Fruit fly (Drosophila melanogaster) whole organism, prepupa: ENCODE measurements around the gene Ccm3.

Experiments
- Blimp-1 ChIP-seq: fragments of 200-800 bp; sonication (Bioruptor generic); optimal IDR thresholded peaks from 3 replicates; lab custom pipeline; 2017; ENCODE audit warnings: missing biosample characterization, missing genetic modification characterization, mild to moderate bottlenecking, moderate library complexity, missing genetic modification reagents
- CG10669 ChIP-seq: fragments of 200-800 bp; sonication (Bioruptor generic); optimal IDR thresholded peaks from 3 replicates; lab custom pipeline; 2018; ENCODE audit warnings: missing biosample characterization, mild to moderate bottlenecking, missing genetic modification characterization, moderate library complexity
- CG11294 ChIP-seq: fragments of 200-800 bp; sonication (Bioruptor generic); IDR thresholded peaks from 2 replicates; pipeline ENCODE4 v1.3.6; 2022; ENCODE audit warnings: missing biosample characterization, missing genetic modification characterization
- CG11762 ChIP-seq: fragments of 200-800 bp; sonication (Bioruptor generic); optimal IDR thresholded peaks from 3 replicates; lab custom pipeline; 2016; ENCODE audit warnings: missing biosample characterization, missing genetic modification characterization; ENCODE audit not compliant: insufficient read depth
- CG11902 ChIP-seq: fragments of 200-800 bp; sonication (Bioruptor generic); optimal IDR thresholded peaks from 3 replicates; lab custom pipeline; 2016; ENCODE audit warnings: missing biosample characterization, missing genetic modification characterization
- CG16779 ChIP-seq: fragments of 200-800 bp; sonication (Bioruptor generic); optimal IDR thresholded peaks from 3 replicates; lab custom pipeline; 2017; ENCODE audit warnings: missing biosample characterization, mild to moderate bottlenecking, missing genetic modification characterization
- CG34406 ChIP-seq: fragments of 200-800 bp; sonication (Bioruptor generic); optimal IDR thresholded peaks from 3 replicates; lab custom pipeline; 2016; ENCODE audit warnings: missing biosample characterization, missing genetic modification characterization
- CG3919 ChIP-seq: fragments of 200-800 bp; sonication (Bioruptor generic); optimal IDR thresholded peaks from 3 replicates; lab custom pipeline; 2016; ENCODE audit warnings: missing biosample characterization, missing genetic modification characterization
- CG6163 ChIP-seq: fragments of 200-800 bp; sonication (Bioruptor generic); IDR thresholded peaks from 3 replicates; pipeline ENCODE4 v1.3.6; 2022; ENCODE audit warnings: missing biosample characterization, missing genetic modification characterization
- CG6792 ChIP-seq: fragments of 200-800 bp; sonication (Bioruptor generic); optimal IDR thresholded peaks from 3 replicates; lab custom pipeline; 2016; ENCODE audit warnings: missing biosample characterization, missing genetic modification characterization
- CG6808 ChIP-seq: fragments of 200-800 bp; sonication (Bioruptor generic); optimal IDR thresholded peaks from 3 replicates; lab custom pipeline; 2017; ENCODE audit warnings: missing biosample characterization, missing genetic modification characterization, mild to moderate bottlenecking, moderate library complexity, missing genetic modification reagents
- CG6854 ChIP-seq: fragments of 200-800 bp; sonication (Bioruptor generic); optimal IDR thresholded peaks from 2 replicates; lab custom pipeline; 2017; ENCODE audit warnings: missing biosample characterization, mild to moderate bottlenecking, missing genetic modification characterization
- CG7368 ChIP-seq: fragments of 200-800 bp; sonication (Bioruptor generic); optimal IDR thresholded peaks from 3 replicates; lab custom pipeline; 2016; ENCODE audit warnings: missing biosample characterization, missing genetic modification characterization
- CG8632 ChIP-seq: fragments of 200-800 bp; sonication (Bioruptor generic); optimal IDR thresholded peaks from 3 replicates; lab custom pipeline; 2016; ENCODE audit warnings: missing biosample characterization, missing genetic modification characterization
- CG9139 ChIP-seq: fragments of 200-800 bp; sonication (Bioruptor generic); optimal IDR thresholded peaks from 3 replicates; lab custom pipeline; 2017; ENCODE audit warnings: missing biosample characterization, mild to moderate bottlenecking, missing genetic modification characterization
- Eip75B ChIP-seq: fragments of 200-800 bp; sonication (Bioruptor generic); optimal IDR thresholded peaks from 3 replicates; lab custom pipeline; 2016; ENCODE audit warnings: missing biosample characterization, missing genetic modification characterization
- Eip78C ChIP-seq: fragments of 200-800 bp; sonication (Bioruptor generic); peaks from one replicate; lab custom pipeline; 2016; ENCODE audit warnings: missing biosample characterization, missing genetic modification characterization
- Eip93F ChIP-seq: fragments of 200-800 bp; sonication (Bioruptor generic); optimal IDR thresholded peaks from 2 replicates; lab custom pipeline; 2016; ENCODE audit warnings: missing biosample characterization, mild to moderate bottlenecking, missing genetic modification characterization
- Ets21C ChIP-seq: fragments of 200-800 bp; sonication (Bioruptor generic); optimal IDR thresholded peaks from 3 replicates; lab custom pipeline; 2016; ENCODE audit warnings: missing biosample characterization, missing genetic modification characterization
- Ets96B ChIP-seq: fragments of 200-800 bp; optimal IDR thresholded peaks from 2 replicates; lab custom pipeline; 2019; ENCODE audit warnings: missing biosample characterization, mild to moderate bottlenecking, missing genetic modification characterization, moderate library complexity
- Gug ChIP-seq: fragments of 200-800 bp; sonication (Bioruptor generic); IDR thresholded peaks from 2 replicates; pipeline ENCODE4 v1.3.6; 2022; ENCODE audit warnings: missing biosample characterization, missing genetic modification characterization
- Hr38 ChIP-seq: sonication (Bioruptor generic); optimal IDR thresholded peaks from 2 replicates; lab custom pipeline; 2016; ENCODE audit warnings: missing biosample characterization, missing genetic modification characterization
- Hr39 ChIP-seq: fragments of 200-800 bp; sonication (Bioruptor generic); optimal IDR thresholded peaks from 2 replicates; lab custom pipeline; 2016; ENCODE audit warnings: missing biosample characterization, missing genetic modification characterization
- Hr4 ChIP-seq: fragments of 200-800 bp; sonication (Bioruptor generic); optimal IDR thresholded peaks from 3 replicates; lab custom pipeline; 2016; ENCODE audit warnings: missing biosample characterization, missing genetic modification characterization
- Lpt ChIP-seq: fragments of 200-800 bp; sonication (Bioruptor generic); optimal IDR thresholded peaks from 3 replicates; lab custom pipeline; 2016; ENCODE audit warnings: missing biosample characterization, missing genetic modification characterization
- Met ChIP-seq: fragments of 200-800 bp; sonication (Bioruptor generic); optimal IDR thresholded peaks from 3 replicates; lab custom pipeline; 2016; ENCODE audit warnings: missing biosample characterization, missing genetic modification characterization
- OdsH ChIP-seq: fragments of 200-800 bp; sonication (Bioruptor generic); optimal IDR thresholded peaks from 3 replicates; lab custom pipeline; 2016; ENCODE audit warnings: missing biosample characterization, missing genetic modification characterization
- Sox102F ChIP-seq: fragments of 200-800 bp; sonication (Bioruptor generic); optimal IDR thresholded peaks from 2 replicates; lab custom pipeline; 2016; ENCODE audit warnings: missing biosample characterization, mild to moderate bottlenecking, missing genetic modification characterization
- Sox15 ChIP-seq: fragments of 200-800 bp; sonication (Bioruptor generic); optimal IDR thresholded peaks from 3 replicates; lab custom pipeline; 2016; ENCODE audit warnings: missing biosample characterization, missing genetic modification characterization
- achi ChIP-seq: fragments of 200-800 bp; sonication (Bioruptor generic); optimal IDR thresholded peaks from 3 replicates; lab custom pipeline; 2016; ENCODE audit warnings: missing biosample characterization, missing genetic modification characterization
- dac ChIP-seq: fragments of 200-800 bp; sonication (Bioruptor generic); optimal IDR thresholded peaks from 2 replicates; lab custom pipeline; 2017; ENCODE audit warnings: missing biosample characterization, mild to moderate bottlenecking, missing genetic modification characterization
- eg ChIP-seq: fragments of 200-800 bp; sonication (Bioruptor generic); IDR thresholded peaks from 3 replicates; pipeline ENCODE4 v1.3.6; 2022; ENCODE audit warnings: missing biosample characterization, missing genetic modification characterization
- esn ChIP-seq: fragments of 200-800 bp; sonication (Bioruptor generic); optimal IDR thresholded peaks from 2 replicates; lab custom pipeline; 2016; ENCODE audit warnings: missing biosample characterization, mild to moderate bottlenecking, missing genetic modification characterization, moderate library complexity
- fd59A ChIP-seq: fragments of 200-800 bp; sonication (Bioruptor generic); optimal IDR thresholded peaks from 2 replicates; lab custom pipeline; 2017; ENCODE audit warnings: missing biosample characterization, mild to moderate bottlenecking, missing genetic modification characterization, missing genetic modification reagents
- fd85E ChIP-seq: fragments of 200-800 bp; sonication (Bioruptor generic); optimal IDR thresholded peaks from 3 replicates; lab custom pipeline; 2016; ENCODE audit warnings: missing biosample characterization, missing genetic modification characterization
- fkh ChIP-seq: fragments of 200-800 bp; sonication (Bioruptor generic); optimal IDR thresholded peaks from 3 replicates; lab custom pipeline; 2017; ENCODE audit warnings: missing biosample characterization, mild to moderate bottlenecking, missing genetic modification characterization, moderate library complexity
- lz ChIP-seq: fragments of 200-800 bp; sonication (Bioruptor generic); optimal IDR thresholded peaks from 3 replicates; lab custom pipeline; 2016; ENCODE audit warnings: missing biosample characterization, missing genetic modification characterization
- net ChIP-seq: fragments of 200-800 bp; sonication (Bioruptor generic); optimal IDR thresholded peaks from 3 replicates; lab custom pipeline; 2016; ENCODE audit warnings: missing biosample characterization, missing genetic modification characterization
- pdm3 ChIP-seq: fragments of 200-800 bp; sonication (Bioruptor generic); optimal IDR thresholded peaks from 3 replicates; lab custom pipeline; 2016; ENCODE audit warnings: missing biosample characterization, missing genetic modification characterization
- spab ChIP-seq: fragments of 200-800 bp; sonication (Bioruptor generic); optimal IDR thresholded peaks from 2 replicates; lab custom pipeline; 2017; ENCODE audit warnings: missing biosample characterization, mild to moderate bottlenecking, missing genetic modification characterization, missing genetic modification reagents
- svp ChIP-seq: fragments of 200-800 bp; sonication (Bioruptor generic); peaks from one replicate; lab custom pipeline; 2016; ENCODE audit warnings: missing biosample characterization, missing genetic modification characterization
- vri ChIP-seq: fragments of 200-800 bp; sonication (Bioruptor generic); optimal IDR thresholded peaks from 3 replicates; lab custom pipeline; 2016; ENCODE audit warnings: missing biosample characterization, mild to moderate bottlenecking, missing genetic modification characterization

The Ccm3 gene

DNA sequence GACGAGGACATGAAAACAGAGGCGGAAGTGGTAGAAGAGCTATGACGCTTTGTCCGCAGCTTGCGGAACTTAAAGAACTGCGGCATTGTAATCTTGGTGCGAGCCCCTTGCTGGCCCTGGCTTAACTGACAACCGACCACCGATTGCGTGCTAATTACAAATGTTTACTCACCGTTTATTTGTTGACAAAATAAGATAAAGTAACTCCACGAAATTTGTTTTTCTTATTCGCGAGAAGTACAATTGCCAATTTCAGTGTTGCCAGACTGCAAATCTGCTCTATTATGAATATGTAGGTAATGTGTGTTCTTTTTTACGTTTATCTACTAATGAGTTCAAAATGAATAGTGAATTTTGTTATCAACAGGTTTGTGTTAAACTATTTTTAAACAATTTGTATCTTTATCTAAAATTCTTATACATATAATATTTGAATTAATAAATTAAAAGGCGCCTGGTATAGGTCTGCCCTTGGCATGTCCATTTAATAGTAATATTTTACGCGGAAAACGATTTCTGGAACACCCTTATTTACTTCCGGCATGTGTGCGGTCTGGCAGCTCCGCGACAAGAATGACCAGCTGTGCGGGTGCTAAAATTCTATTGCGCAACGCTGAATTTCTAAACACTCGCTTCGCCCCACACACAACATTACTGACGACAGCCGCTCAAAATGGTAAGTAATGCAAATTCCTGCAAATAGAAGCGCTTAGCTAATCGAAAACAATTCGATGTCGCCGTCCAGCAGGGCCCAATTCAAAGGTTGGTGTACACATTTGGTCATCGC, 14.9 kb upstream of the Ccm3 start, which contains the start of the genes Atg4b and Hibch (continued):
- TF ChIP-seq CG3919 (GFP tag; lab: Kevin White, UChicago) = no peak
- TF ChIP-seq net = no peak
- TF ChIP-seq Lpt (GFP tag; lab: Kevin White, UChicago) = no peak
- TF ChIP-seq CG10669 (GFP tag; lab: Kevin White, UChicago) = peak; percentile 100
- TF ChIP-seq Ets96B = peak; percentile 68
- no peak for TF ChIP-seq Eip93F
- TF ChIP-seq Gug = peak; percentile 83
- no peak for TF ChIP-seq Hr4 (GFP tag; lab: Kevin White, UChicago)
- no peak for TF ChIP-seq spab (GFP tag; lab: Kevin White, UChicago)
- TF ChIP-seq CG34406 (GFP tag; lab: Kevin White, UChicago) = peak; percentile 72
- TF ChIP-seq CG8632 (GFP tag; lab: Kevin White, UChicago) = peak; percentile 73
- TF ChIP-seq CG6792 (GFP tag; lab: Kevin White, UChicago) = peak; percentile 77
- no peak for TF ChIP-seq Hr39
- no peak for TF ChIP-seq Hr38
- TF ChIP-seq lz (GFP tag; lab: Kevin White, UChicago) = peak; percentile 74
- TF ChIP-seq fd59A (GFP tag; lab: Kevin White, UChicago) = peak; percentile 60
- TF ChIP-seq CG6163 (GFP tag; lab: Robert Waterston, UW) = peak; percentile 68; the same call in 2 of the 3 replicates
- peak; percentile 79 for TF ChIP-seq esn (GFP tag; lab: Kevin White, UChicago)
- peak; percentile 85 for TF ChIP-seq CG11902 (GFP tag; lab: Kevin White, UChicago)
- TF ChIP-seq CG9139 = no peak
- TF ChIP-seq OdsH (GFP tag; lab: Kevin White, UChicago) = no peak
- TF ChIP-seq svp (GFP tag; lab: Kevin White, UChicago) = no peak
- TF ChIP-seq pdm3 (GFP tag; lab: Kevin White, UChicago) = no peak
- TF ChIP-seq Met (GFP tag; lab: Kevin White, UChicago) = no peak
- peak; percentile 73 for TF ChIP-seq Blimp-1 (GFP tag; lab: Kevin White, UChicago)
- no peak for TF ChIP-seq Eip75B (GFP tag; lab: Kevin White, UChicago)
- TF ChIP-seq CG11762 (GFP tag; lab: Kevin White, UChicago) = peak; percentile 75
- peak; percentile 93 for TF ChIP-seq vri (GFP tag; lab: Kevin White, UChicago)
- TF ChIP-seq, all 60 proteins: peak for 34

DNA sequence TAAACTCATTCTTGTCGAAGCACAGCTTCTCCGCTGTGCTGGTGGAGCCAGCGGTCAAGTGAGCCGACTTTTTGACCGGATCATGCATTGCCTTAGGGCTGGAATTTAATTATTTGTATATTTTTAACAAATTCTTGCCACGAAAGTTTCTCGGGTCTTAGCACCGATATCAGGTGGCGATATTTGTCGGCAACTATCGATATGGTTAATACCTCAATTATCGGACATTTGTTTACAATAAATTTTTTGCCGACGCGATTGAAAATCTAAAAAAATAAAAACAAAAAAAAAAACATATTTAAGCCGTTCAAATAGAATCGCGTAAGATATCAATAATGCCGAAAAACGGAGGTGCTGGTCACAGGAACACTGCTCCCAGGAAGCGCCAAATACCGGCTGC, 10.3 kb upstream of the Ccm3 start, which contains the start of the genes Cog2 and Trax:
Gene Cog2, minus strand, starts transcription at position 168 of the 400 bp plus-strand sequence.
Gene Trax, plus strand, starts transcription at position 203 of the 400 bp plus-strand sequence.
- no peak for TF ChIP-seq eg
- TF ChIP-seq Sox102F (GFP tag; lab: Kevin White, UChicago) = no peak
- TF ChIP-seq Eip93F = no peak
- no peak for TF ChIP-seq fd85E (GFP tag; lab: Kevin White, UChicago)
- TF ChIP-seq svp (GFP tag; lab: Kevin White, UChicago) = no peak
- no peak for TF ChIP-seq CG6808
- no peak for TF ChIP-seq Hr39
- no peak for TF ChIP-seq dac (GFP tag; lab: Kevin White, UChicago)
- TF ChIP-seq CG6163 (GFP tag; lab: Robert Waterston, UW) = no peak
- no peak for TF ChIP-seq achi (GFP tag; lab: Kevin White, UChicago)
- no peak for TF ChIP-seq CG6854 (GFP tag; lab: Kevin White, UChicago)
- no peak for TF ChIP-seq CG11294 (GFP tag; lab: Robert Waterston, UW)
- no peak for TF ChIP-seq Sox15 (GFP tag; lab: Kevin White, UChicago)
- TF ChIP-seq, all 60 proteins: peak for 0

DNA sequence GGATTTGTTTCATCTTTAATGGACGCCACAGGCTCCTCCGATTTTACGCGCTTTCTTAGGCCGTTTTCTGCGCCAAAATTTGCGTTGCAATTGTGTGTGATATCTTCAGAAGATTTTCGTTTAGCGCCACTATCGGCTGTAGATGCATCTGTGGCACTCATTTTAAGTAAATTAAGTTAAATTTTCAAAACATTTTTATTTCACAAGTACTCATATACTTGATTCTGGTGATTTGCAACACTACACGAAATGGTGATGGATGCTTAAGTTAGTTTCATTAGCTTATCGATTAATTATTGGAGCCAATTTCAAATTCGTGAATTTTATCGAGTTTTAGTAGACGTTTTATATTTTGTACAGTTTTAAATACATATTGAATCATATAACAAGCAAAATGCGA, 8.1 kb upstream of the Ccm3 start, which contains the start of gene CG6171:
Gene CG6171, minus strand, starts transcription at position 250 of the 400 bp plus-strand sequence.
- TF ChIP-seq fd85E (GFP tag; lab: Kevin White, UChicago) (no peak), Hr39 (no peak), CG3919 (GFP tag; lab: Kevin White, UChicago) (no peak), esn (GFP tag; lab: Kevin White, UChicago) (peak; percentile 34), fd59A (GFP tag; lab: Kevin White, UChicago) (no peak), fkh (GFP tag; lab: Kevin White, UChicago) (no peak), Ets21C (GFP tag; lab: Kevin White, UChicago) (no peak), Eip78C (peak; percentile 52), CG16779 (tag; lab: Kevin White, UChicago) (no peak), CG7368 (GFP tag; lab: Kevin White, UChicago) (no peak)
